Worm (Caenorhabditis elegans) whole organism, L3 larva: ENCODE results near the gene T05H4.4.

Source experiments
- R02D3.7 ChIP-seq: fragments of 150-350 bp; optimal IDR thresholded peaks from 2 replicates; lab custom pipeline; 2014; ENCODE audit warnings: missing biosample characterization, missing genetic modification characterization
- aly-2 ChIP-seq: fragments of 150-350 bp; optimal IDR thresholded peaks from 2 replicates; lab custom pipeline; 2014; ENCODE audit warnings: missing biosample characterization, missing genetic modification characterization
- ama-1 ChIP-seq: fragments of 150-350 bp; optimal IDR thresholded peaks from 2 replicates; lab custom pipeline; 2018
- ceh-16 ChIP-seq: sonication (generic microtip); optimal IDR thresholded peaks from 2 replicates; lab custom pipeline; 2017; ENCODE audit warnings: missing biosample characterization, missing genetic modification characterization
- ceh-28 ChIP-seq: fragments of 150-350 bp; optimal IDR thresholded peaks from 2 replicates; lab custom pipeline; 2014; ENCODE audit warnings: missing biosample characterization, missing genetic modification reagents, missing genetic modification characterization
- egl-27 ChIP-seq: sonication (generic microtip); optimal IDR thresholded peaks from 4 replicates; lab custom pipeline; 2017; ENCODE audit warnings: missing biosample characterization, missing genetic modification reagents, missing genetic modification characterization
- elt-2 ChIP-seq: sonication (generic microtip); optimal IDR thresholded peaks from 2 replicates; lab custom pipeline; 2016; ENCODE audit warnings: missing genetic modification reagents, mild to moderate bottlenecking, missing genetic modification characterization, missing compliant biosample characterization
- eor-1 ChIP-seq, 2 experiments: fragments of 150-350 bp; optimal IDR thresholded peaks; 2 replicates each; lab custom pipeline; 2014 to 2018; ENCODE audit warnings: missing biosample characterization in 2 of 2, missing genetic modification characterization in 2 of 2
- fkh-10 ChIP-seq: sonication (generic microtip); optimal IDR thresholded peaks from 2 replicates; lab custom pipeline; 2017; ENCODE audit warnings: missing biosample characterization, missing genetic modification reagents, missing genetic modification characterization
- fkh-2 ChIP-seq: fragments of 150-350 bp; optimal IDR thresholded peaks from 2 replicates; lab custom pipeline; 2014; ENCODE audit warnings: missing biosample characterization, missing genetic modification reagents, missing genetic modification characterization
- jun-1 ChIP-seq: fragments of 150-350 bp; optimal IDR thresholded peaks from 2 replicates; lab custom pipeline; 2014; ENCODE audit warnings: missing biosample characterization, missing genetic modification reagents, missing genetic modification characterization
- lin-15B ChIP-seq: fragments of 150-350 bp; optimal IDR thresholded peaks from 2 replicates; lab custom pipeline; 2014; ENCODE audit warnings: missing biosample characterization, missing genetic modification characterization
- lin-39 ChIP-seq: fragments of 150-350 bp; optimal IDR thresholded peaks from 2 replicates; lab custom pipeline; 2018; ENCODE audit warnings: missing biosample characterization, missing genetic modification reagents, missing genetic modification characterization
- lsy-12 ChIP-seq: sonication (generic microtip); optimal IDR thresholded peaks from 2 replicates; lab custom pipeline; 2016; ENCODE audit warnings: mild to moderate bottlenecking, missing genetic modification characterization, missing compliant biosample characterization
- mdl-1 ChIP-seq: fragments of 150-350 bp; optimal IDR thresholded peaks from 2 replicates; lab custom pipeline; 2014; ENCODE audit warnings: missing biosample characterization, missing genetic modification characterization
- mml-1 ChIP-seq: fragments of 150-350 bp; sonication (generic microtip); optimal IDR thresholded peaks from 3 replicates; lab custom pipeline; 2014; ENCODE audit warnings: missing biosample characterization, missing genetic modification characterization
- nfya-1 ChIP-seq: sonication (generic microtip); optimal IDR thresholded peaks from 2 replicates; lab custom pipeline; 2017; ENCODE audit warnings: missing genetic modification characterization, mild to moderate bottlenecking, missing compliant biosample characterization, antibody characterized with exemption, moderate library complexity; ENCODE audit not compliant: insufficient read depth
- nhr-11 ChIP-seq: fragments of 150-350 bp; optimal IDR thresholded peaks from 2 replicates; lab custom pipeline; 2014; ENCODE audit warnings: missing biosample characterization, missing genetic modification characterization
- nhr-12 ChIP-seq: fragments of 150-350 bp; optimal IDR thresholded peaks from 2 replicates; lab custom pipeline; 2014; ENCODE audit warnings: missing biosample characterization, missing genetic modification characterization
- nhr-23 ChIP-seq: fragments of 150-350 bp; optimal IDR thresholded peaks from 2 replicates; lab custom pipeline; 2014; ENCODE audit warnings: missing biosample characterization, missing genetic modification reagents, missing genetic modification characterization
- nhr-67 ChIP-seq: fragments of 150-350 bp; optimal IDR thresholded peaks from 2 replicates; lab custom pipeline; 2014; ENCODE audit warnings: missing biosample characterization, missing genetic modification characterization
- nhr-76 ChIP-seq: fragments of 150-350 bp; sonication (generic microtip); optimal IDR thresholded peaks from 5 replicates; lab custom pipeline; 2014; ENCODE audit warnings: missing biosample characterization, missing genetic modification characterization
- pha-4 ChIP-seq: fragments of 150-350 bp; optimal IDR thresholded peaks from 2 replicates; lab custom pipeline; 2014; ENCODE audit warnings: missing biosample characterization, missing genetic modification reagents, missing genetic modification characterization
- pqm-1 ChIP-seq: fragments of 150-350 bp; optimal IDR thresholded peaks from 2 replicates; lab custom pipeline; 2017; ENCODE audit warnings: missing biosample characterization, missing genetic modification characterization, inconsistent platforms
- skn-1 ChIP-seq: fragments of 150-350 bp; optimal IDR thresholded peaks from 2 replicates; lab custom pipeline; 2014; ENCODE audit warnings: missing biosample characterization, missing genetic modification characterization
- snpc-4 ChIP-seq: fragments of 150-350 bp; optimal IDR thresholded peaks from 2 replicates; lab custom pipeline; 2014; ENCODE audit warnings: missing biosample characterization, missing genetic modification characterization
- tbx-2 ChIP-seq: sonication (generic microtip); optimal IDR thresholded peaks from 2 replicates; lab custom pipeline; 2016; ENCODE audit warnings: mild to moderate bottlenecking, missing genetic modification characterization, missing compliant biosample characterization
- unc-39 ChIP-seq: sonication (generic microtip); optimal IDR thresholded peaks from 4 replicates; lab custom pipeline; 2017; ENCODE audit warnings: missing biosample characterization, missing genetic modification characterization
- unc-62 ChIP-seq: fragments of 150-350 bp; sonication (generic microtip); optimal IDR thresholded peaks from 4 replicates; lab custom pipeline; 2014; ENCODE audit warnings: missing biosample characterization, missing genetic modification reagents, missing genetic modification characterization
- zag-1 ChIP-seq: fragments of 150-350 bp; optimal IDR thresholded peaks from 2 replicates; lab custom pipeline; 2014; ENCODE audit warnings: missing biosample characterization, missing genetic modification characterization
- ztf-11 ChIP-seq: fragments of 150-350 bp; optimal IDR thresholded peaks from 2 replicates; lab custom pipeline; 2014; ENCODE audit warnings: missing biosample characterization, missing genetic modification characterization
- ztf-4 ChIP-seq: fragments of 150-350 bp; optimal IDR thresholded peaks from 2 replicates; lab custom pipeline; 2014; ENCODE audit warnings: missing biosample characterization, missing genetic modification characterization

T05H4.4 gene

DNA sequence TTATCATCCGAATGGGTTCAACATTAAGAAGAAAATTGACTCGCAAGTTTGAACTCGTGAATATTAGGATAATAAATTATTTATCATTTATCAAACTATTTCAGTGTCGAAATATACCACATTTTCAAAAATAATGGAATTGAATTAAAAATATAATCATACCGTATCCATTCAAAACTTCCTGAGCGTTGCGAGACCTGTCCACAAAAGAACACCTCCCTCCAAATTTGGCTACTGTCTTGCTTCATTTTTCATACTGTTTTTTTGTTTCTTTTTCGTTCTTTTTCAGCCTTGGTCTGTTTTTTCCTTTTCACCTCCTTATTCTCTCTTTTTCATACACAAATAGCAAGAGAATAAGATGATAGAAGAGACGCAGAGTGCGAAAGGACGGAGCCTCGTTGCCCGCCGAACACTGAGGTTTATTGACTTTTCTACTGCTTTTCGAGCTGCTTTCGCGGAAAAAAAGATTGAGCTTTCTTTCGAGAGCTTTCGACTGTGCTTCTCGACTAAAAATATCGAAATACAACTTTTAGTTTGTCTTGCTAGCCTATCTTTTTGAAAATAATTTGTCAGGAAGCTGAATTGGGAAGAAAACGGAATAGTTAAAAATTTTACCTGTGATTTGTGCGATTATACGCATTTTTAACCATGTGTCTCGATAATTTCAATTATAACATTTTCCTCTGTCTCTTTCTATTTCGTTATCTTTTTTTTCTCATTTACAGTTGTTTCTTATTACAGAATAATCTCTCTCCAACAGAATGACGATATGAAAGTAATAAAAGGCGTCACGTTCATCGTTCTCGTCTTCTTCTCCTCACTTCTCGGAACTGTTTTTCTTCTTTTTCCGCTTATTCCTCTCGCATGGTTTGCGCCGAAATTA lies 11.7 kb downstream of the T05H4.4 start, which contains the start of gene acl-8:
Gene acl-8, plus strand, starts transcription at position 742 of the 883 bp plus-strand sequence.
- TF ChIP-seq pha-4 (peak; percentile 86), elt-2 (tag; lab: Kevin White, UChicago) (peak; percentile 73), fkh-2 (no peak)

DNA sequence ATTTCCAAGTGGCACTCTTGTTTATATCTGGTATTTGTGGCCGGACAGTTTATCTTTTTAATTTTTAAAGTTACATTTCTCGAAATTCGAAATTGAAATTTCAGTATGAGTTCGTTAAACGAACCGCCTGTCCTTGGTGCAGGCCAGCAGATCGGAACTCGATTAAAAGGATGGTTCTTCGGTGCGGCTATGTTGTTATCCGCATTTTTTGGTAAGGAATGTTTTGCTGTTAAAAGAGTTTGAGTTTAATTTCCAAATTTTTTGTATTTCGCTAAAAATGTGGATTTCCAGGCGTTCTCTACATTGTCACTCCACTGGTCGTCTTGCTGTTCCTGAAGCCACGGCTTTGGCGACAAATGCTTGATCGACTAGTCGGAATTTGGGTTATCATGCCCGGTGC lies 14.4 kb downstream of the T05H4.4 start, which contains the start of gene acl-9:
Gene acl-9, plus strand, starts transcription at position 105 of the 400 bp plus-strand sequence.
- no peak for TF ChIP-seq nhr-12 (tag; lab: Kevin White, UChicago)
- no peak for TF ChIP-seq unc-39 (tag; lab: Kevin White, UChicago)
- TF ChIP-seq pha-4: no peak
- TF ChIP-seq ceh-28: no peak
- TF ChIP-seq mdl-1 (tag; lab: Kevin White, UChicago): no peak
- TF ChIP-seq lin-39 (tag; lab: Kevin White, UChicago): no peak
- no peak for TF ChIP-seq ztf-11 (tag; lab: Kevin White, UChicago)
- TF ChIP-seq eor-1 (tag; optimal IDR thresholded peaks at IDR 0.05; lab: Kevin White, UChicago): no peak
- TF ChIP-seq zag-1 (tag; lab: Kevin White, UChicago): no peak
- no peak for TF ChIP-seq lin-15B (tag; lab: Kevin White, UChicago)
- no peak for TF ChIP-seq nhr-23 (tag; lab: Kevin White, UChicago)
- TF ChIP-seq egl-27 (tag; lab: Kevin White, UChicago): no peak
- TF ChIP-seq mml-1 (tag; lab: Kevin White, UChicago): no peak
- no peak for TF ChIP-seq snpc-4 (tag; lab: Kevin White, UChicago)
- no peak for TF ChIP-seq nfya-1 (tag; lab: Kevin White, UChicago)
- TF ChIP-seq unc-62 (GFP tag; lab: Kevin White, UChicago): no peak
- TF ChIP-seq ztf-4 (tag; lab: Kevin White, UChicago): no peak
- no peak for TF ChIP-seq ceh-16 (tag; lab: Kevin White, UChicago)
- no peak for TF ChIP-seq lsy-12
- TF ChIP-seq skn-1 (tag; lab: Kevin White, UChicago): no peak

DNA sequence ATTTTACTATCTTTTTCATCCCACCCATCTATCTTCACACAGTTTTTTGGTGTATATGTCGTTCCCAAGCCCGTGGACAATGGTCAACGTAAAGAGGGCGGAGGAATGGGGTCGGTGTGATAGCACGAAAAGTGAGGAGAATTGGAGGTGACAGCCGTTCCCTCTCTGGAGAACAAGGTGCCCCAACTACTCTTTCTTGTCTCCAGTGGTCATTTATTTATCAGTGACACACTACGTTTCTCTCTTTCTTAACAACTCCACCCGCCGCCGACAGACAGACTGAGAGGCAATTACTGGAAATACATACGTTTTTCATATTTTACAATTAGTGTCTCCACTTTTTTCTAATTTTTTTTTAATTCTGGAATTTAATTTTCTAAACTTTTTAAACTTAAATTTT lies 18.2 kb downstream of the T05H4.4 start:
- TF ChIP-seq lsy-12: no peak
- no peak for TF ChIP-seq zag-1 (tag; lab: Kevin White, UChicago)
- TF ChIP-seq pqm-1 (tag; lab: Kevin White, UChicago): no peak
- TF ChIP-seq tbx-2 (tag; lab: Kevin White, UChicago): no peak
- TF ChIP-seq mml-1 (tag; lab: Kevin White, UChicago): no peak

DNA sequence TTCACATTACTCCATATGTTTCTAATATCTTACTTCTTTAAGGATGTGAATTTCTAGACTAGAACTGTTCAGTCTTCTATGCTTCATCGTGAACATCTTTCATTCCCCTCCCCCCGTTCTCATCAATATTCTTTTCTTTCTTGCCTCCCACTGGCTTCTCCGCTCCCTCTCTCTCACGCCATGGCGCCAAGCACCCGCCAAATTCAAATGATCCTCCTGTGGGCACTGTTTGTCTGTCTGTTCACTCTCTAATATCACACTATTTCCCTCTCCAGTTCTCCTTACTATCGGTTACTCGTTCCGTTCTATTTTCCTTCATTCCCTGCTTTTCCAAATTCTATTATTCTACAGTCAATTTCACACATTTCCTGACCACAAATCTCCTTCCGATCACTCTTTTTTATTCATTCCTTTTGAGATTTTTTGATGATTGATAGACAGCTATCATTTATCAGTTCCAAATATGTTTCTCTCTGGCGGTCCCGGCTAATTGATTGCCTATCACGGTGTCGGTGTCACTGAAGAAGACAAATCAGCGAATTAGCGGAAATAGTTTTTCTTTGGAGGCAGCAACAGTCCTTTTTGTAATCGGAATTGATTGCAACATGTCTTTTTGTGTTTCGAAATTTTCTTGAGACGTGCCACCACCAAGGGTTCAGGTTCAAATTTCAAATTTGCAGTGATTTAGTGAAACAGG lies 19.7 kb downstream of the T05H4.4 start:
- TF ChIP-seq mml-1 (tag; lab: Kevin White, UChicago) (no peak), nhr-11 (tag; lab: Kevin White, UChicago) (no peak), lsy-12 (no peak), nhr-23 (tag; lab: Kevin White, UChicago) (peak; percentile 3)

DNA sequence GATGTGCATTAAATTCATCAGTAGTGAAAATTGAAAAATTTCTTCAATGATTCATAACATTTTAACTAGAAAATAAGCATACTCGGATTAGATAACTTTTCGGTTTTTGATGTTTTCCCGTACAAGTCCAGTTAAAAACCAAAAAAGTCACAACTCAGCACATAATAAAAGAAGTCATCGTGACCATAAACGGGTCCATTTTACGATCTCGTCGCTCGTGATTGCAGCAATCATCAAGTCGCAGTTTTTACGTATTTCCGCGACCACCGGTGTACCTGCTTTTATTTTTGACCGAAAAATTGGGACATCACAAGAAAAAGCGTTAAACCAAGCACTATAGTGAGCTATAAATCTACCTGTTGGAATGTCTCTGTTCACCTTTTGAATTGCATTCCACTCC lies 22.5 kb downstream of the T05H4.4 start:
- TF ChIP-seq elt-2 (tag; lab: Kevin White, UChicago) (peak; percentile 15), pqm-1 (tag; lab: Kevin White, UChicago) (peak; percentile 3), ama-1 (lab: Kevin White, UChicago) (no peak), lin-39 (tag; lab: Kevin White, UChicago) (no peak)

DNA sequence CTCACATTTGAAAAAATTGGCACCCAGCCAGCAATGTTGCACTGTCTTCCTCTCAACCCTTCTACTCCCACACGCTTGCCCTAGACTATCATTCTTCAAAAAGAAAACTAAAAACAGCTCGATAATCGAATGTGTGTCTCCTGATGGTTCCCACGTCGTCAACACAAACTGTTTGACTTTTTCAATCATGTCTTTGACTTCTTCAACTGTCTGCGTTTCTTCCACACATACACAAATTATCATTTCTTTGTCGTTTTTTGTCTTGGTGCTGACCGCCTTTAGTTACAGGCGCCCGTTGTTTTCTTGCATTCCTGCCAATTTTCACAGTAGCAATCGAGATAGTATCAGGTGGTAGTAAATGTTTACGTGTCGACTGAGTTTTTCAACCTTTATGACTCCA lies 23.9 kb downstream of the T05H4.4 start:
- TF ChIP-seq skn-1 (tag; lab: Kevin White, UChicago) (no peak), nfya-1 (tag; lab: Kevin White, UChicago) (no peak), aly-2 (tag; lab: Kevin White, UChicago) (no peak), nhr-76 (tag; lab: Kevin White, UChicago) (no peak), ama-1 (lab: Kevin White, UChicago) (no peak), pha-4 (peak; percentile 14), R02D3.7 (tag; lab: Kevin White, UChicago) (no peak), elt-2 (tag; lab: Kevin White, UChicago) (peak; percentile 63), fkh-2 (no peak), ztf-4 (tag; lab: Kevin White, UChicago) (no peak), fkh-10 (no peak), mml-1 (tag; lab: Kevin White, UChicago) (no peak), ztf-11 (tag; lab: Kevin White, UChicago) (no peak), nhr-67 (tag; lab: Kevin White, UChicago) (no peak), jun-1 (tag; lab: Kevin White, UChicago) (no peak)
